Worm (Caenorhabditis elegans): ENCODE data around the gene C11D2.3.

ce11 chrIV:6165787-6166186 lies 14.2 kb downstream of the C11D2.3 start:
- TF ChIP-seq tbx-2 (tag; optimal IDR thresholded peaks at IDR 0.05) (no peak), K09A11.1 (tag; optimal IDR thresholded peaks at IDR 0.05; ENCODE audit: insufficient read depth) (no peak), sdc-2 (tag; optimal IDR thresholded peaks at IDR 0.05) (no peak), ceh-2 (tag; optimal IDR thresholded peaks at IDR 0.05) (no peak)

All from whole organism, late embryonic.